Worm (Caenorhabditis elegans): ENCODE results near the gene Y38F1A.7.

The Y38F1A.7 gene

ce11 chrII:12990191-12990590, 7.4 kb downstream of the Y38F1A.7 start:
- TF ChIP-seq sma-3 (GFP tag; optimal IDR thresholded peaks at IDR 0.05): no peak
- no peak for TF ChIP-seq lsy-2 (tag; optimal IDR thresholded peaks at IDR 0.05)
- TF ChIP-seq ama-1 (optimal IDR thresholded peaks at IDR 0.05): no peak
- TF ChIP-seq R02D3.7 (tag; optimal IDR thresholded peaks at IDR 0.05): no peak
- TF ChIP-seq snpc-4 (tag; optimal IDR thresholded peaks at IDR 0.05): no peak
- TF ChIP-seq gmeb-1 (tag; optimal IDR thresholded peaks at IDR 0.05): no peak
- TF ChIP-seq unc-62 (GFP tag; optimal IDR thresholded peaks at IDR 0.05): no peak
- no peak for TF ChIP-seq ztf-1 (GFP tag; conservative IDR thresholded peaks at IDR 0.05)
- TF ChIP-seq nhr-129 (tag; optimal IDR thresholded peaks at IDR 0.05): no peak
- TF ChIP-seq dmd-4 (tag; optimal IDR thresholded peaks at IDR 0.05): no peak
- TF ChIP-seq skn-1 (tag; optimal IDR thresholded peaks at IDR 0.05): no peak
- no peak for TF ChIP-seq nhr-77 (tag; optimal IDR thresholded peaks at IDR 0.05)
- no peak for TF ChIP-seq aly-2 (tag; optimal IDR thresholded peaks at IDR 0.05)
- no peak for TF ChIP-seq Y55F3AM.14 (GFP tag; optimal IDR thresholded peaks at IDR 0.05)
- TF ChIP-seq unc-55 (GFP tag; optimal IDR thresholded peaks at IDR 0.05): no peak

ce11 chrII:12987799-12988198, 9.8 kb downstream of the Y38F1A.7 start:
- TF ChIP-seq Y55F3AM.14 (GFP tag; optimal IDR thresholded peaks at IDR 0.05) (no peak), ceh-16 (tag; optimal IDR thresholded peaks at IDR 0.05) (no peak), lin-39 (tag; optimal IDR thresholded peaks at IDR 0.05) (no peak), blmp-1 (tag; optimal IDR thresholded peaks at IDR 0.05; ENCODE audit: insufficient read depth) (no peak), fos-1 (tag; optimal IDR thresholded peaks at IDR 0.05) (no peak), unc-55 (GFP tag; optimal IDR thresholded peaks at IDR 0.05) (no peak), R02D3.7 (tag; optimal IDR thresholded peaks at IDR 0.05) (no peak), unc-62 (GFP tag; optimal IDR thresholded peaks at IDR 0.05) (no peak), nhr-77 (tag; optimal IDR thresholded peaks at IDR 0.05) (no peak)

DNA sequence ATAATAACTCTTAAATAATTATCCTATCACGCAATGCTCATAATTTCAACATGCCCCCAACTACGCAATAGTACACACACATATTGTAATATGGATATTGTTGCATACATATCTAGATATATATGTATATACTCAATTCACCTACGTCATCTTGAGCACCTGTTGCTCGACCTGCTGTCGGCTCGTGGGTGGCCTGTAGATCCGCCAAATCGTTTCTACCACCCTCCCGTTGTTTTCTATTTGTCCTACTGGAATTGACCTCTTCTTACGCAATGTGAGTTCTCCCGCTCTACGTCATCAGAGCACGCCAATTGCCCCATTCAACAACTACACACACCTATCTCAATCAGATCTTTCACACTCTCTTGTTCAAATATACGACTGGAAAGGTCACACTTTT, 11.8 kb downstream of the Y38F1A.7 start:
- no peak for TF ChIP-seq mdl-1 (tag; optimal IDR thresholded peaks at IDR 0.05)
- no peak for TF ChIP-seq nhr-23 (tag; optimal IDR thresholded peaks at IDR 0.05)
- no peak for TF ChIP-seq ceh-16 (tag; optimal IDR thresholded peaks at IDR 0.05)
- no peak for TF ChIP-seq nhr-77 (tag; optimal IDR thresholded peaks at IDR 0.05)
- no peak for TF ChIP-seq unc-39 (tag; optimal IDR thresholded peaks at IDR 0.05)
- TF ChIP-seq blmp-1 (tag; optimal IDR thresholded peaks at IDR 0.05; ENCODE audit: insufficient read depth): no peak
- TF ChIP-seq unc-62 (GFP tag; optimal IDR thresholded peaks at IDR 0.05): no peak
- no peak for TF ChIP-seq sma-3 (GFP tag; optimal IDR thresholded peaks at IDR 0.05)
- TF ChIP-seq mbf-1 (tag; optimal IDR thresholded peaks at IDR 0.05): no peak

DNA sequence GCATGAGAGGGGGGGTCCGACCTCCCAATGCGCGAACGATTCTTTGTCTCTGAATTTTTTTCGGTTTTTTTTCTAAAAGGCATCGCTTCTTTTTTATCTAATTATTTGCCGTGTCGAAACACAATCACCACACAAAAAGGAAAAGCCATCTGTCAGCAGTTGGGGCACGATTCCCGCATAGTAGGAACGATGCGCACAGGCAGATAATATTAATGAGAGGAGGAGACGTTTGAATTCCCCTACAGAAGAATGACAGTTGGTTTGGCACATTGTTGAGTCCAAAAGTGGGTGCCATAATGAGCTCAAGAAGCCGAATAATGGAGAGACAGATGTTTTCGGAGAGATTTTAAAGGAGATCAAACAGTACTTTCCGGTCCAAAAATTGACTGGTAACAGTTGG, 12.9 kb downstream of the Y38F1A.7 start:
- TF ChIP-seq ZK546.5 (tag; optimal IDR thresholded peaks at IDR 0.05) (no peak), nhr-237 (tag; optimal IDR thresholded peaks at IDR 0.05) (no peak), skn-1 (tag; optimal IDR thresholded peaks at IDR 0.05) (no peak), nhr-77 (tag; optimal IDR thresholded peaks at IDR 0.05) (no peak), nhr-21 (tag; optimal IDR thresholded peaks at IDR 0.05) (no peak), R02D3.7 (tag; optimal IDR thresholded peaks at IDR 0.05) (no peak), lin-39 (tag; optimal IDR thresholded peaks at IDR 0.05) (no peak), mdl-1 (tag; optimal IDR thresholded peaks at IDR 0.05) (no peak), elt-1 (tag; optimal IDR thresholded peaks at IDR 0.05) (no peak), ztf-1 (GFP tag; conservative IDR thresholded peaks at IDR 0.05) (no peak), fos-1 (tag; optimal IDR thresholded peaks at IDR 0.05) (no peak), blmp-1 (tag; optimal IDR thresholded peaks at IDR 0.05; ENCODE audit: insufficient read depth) (no peak), sma-9 (GFP tag; optimal IDR thresholded peaks at IDR 0.05) (no peak), sma-9 (tag; optimal IDR thresholded peaks at IDR 0.05) (no peak), ztf-4 (tag; optimal IDR thresholded peaks at IDR 0.05) (no peak), nhr-11 (tag; optimal IDR thresholded peaks at IDR 0.05) (no peak), nhr-23 (tag; optimal IDR thresholded peaks at IDR 0.05) (no peak), lsy-2 (tag; optimal IDR thresholded peaks at IDR 0.05) (no peak), elt-3 (tag; optimal IDR thresholded peaks at IDR 0.05) (no peak)

DNA sequence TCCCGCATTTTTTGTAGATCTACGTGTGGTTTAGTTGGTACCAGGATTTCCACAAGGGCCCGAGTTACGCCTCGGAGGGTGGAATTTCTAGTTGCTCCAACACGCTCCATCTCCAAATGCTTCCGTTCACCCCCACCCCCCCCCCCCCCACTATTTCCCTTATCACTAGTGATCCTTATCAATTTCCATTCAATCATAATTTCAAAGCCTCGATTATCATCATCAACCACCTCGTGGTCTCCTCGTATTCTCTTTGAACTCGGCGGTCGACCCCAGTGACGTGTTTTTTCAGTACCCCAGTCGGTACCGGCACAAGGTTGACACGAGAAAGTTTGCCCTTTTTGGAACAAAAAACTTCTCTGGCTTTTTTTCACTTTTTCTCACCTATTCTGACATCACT, 14.8 kb downstream of the Y38F1A.7 start:
- TF ChIP-seq nhr-6 (tag; optimal IDR thresholded peaks at IDR 0.05) (no peak), fos-1 (tag; optimal IDR thresholded peaks at IDR 0.05) (peak; percentile 10)

Data from whole organism, L2 larva.